Worm (Caenorhabditis elegans) whole organism, midembryonic: ENCODE results near the gene snrp-40.1.

Source experiments
- T22C8.4 ChIP-seq: fragments of 200-800 bp; sonication (Bioruptor generic); IDR thresholded peaks from 2 replicates; pipeline ENCODE4 v1.3.6; 2022; ENCODE audit warnings: missing genetic modification characterization, missing compliant biosample characterization
- med-1 ChIP-seq: sonication (generic microtip); optimal IDR thresholded peaks from 2 replicates; lab custom pipeline; 2017; ENCODE audit warnings: missing genetic modification characterization, mild to moderate bottlenecking, missing compliant biosample characterization, antibody characterized with exemption, missing genetic modification reagents; ENCODE audit not compliant: insufficient read depth
- ref-1 ChIP-seq: fragments of 200-800 bp; sonication (Bioruptor generic); conservative IDR thresholded peaks from 2 replicates; pipeline ENCODE4 v1.3.6; 2022; ENCODE audit warnings: missing genetic modification reagents, missing genetic modification characterization, missing compliant biosample characterization

DNA sequence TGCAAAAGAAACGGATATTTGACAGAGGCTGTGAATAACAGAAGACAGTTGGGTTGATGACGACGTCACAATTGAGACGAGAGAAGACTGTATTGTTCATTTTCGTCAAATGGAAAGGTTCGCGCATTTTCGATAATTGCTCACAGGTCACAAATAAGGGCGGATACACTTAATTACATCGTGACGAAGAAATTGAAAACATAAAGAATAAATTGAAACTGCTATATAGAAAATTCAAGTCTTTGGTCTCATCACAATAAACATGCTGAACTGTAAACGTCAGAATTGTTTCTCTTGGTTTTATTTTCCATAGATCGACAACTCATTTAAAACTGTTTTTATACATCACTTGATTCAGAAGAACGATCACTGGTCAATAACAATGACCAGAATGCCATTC lies 27.2 kb upstream of the snrp-40.1 start, which contains the start of gene ZK455.5:
- TF ChIP-seq med-1 (GFP tag; lab: Kevin White, UChicago): no peak
- TF ChIP-seq ref-1 (GFP tag; lab: Robert Waterston, UW): no peak
- TF ChIP-seq T22C8.4 (GFP tag; lab: Robert Waterston, UW): no peak
